Fruit fly (Drosophila melanogaster) whole organism, embryonic: ENCODE data around the gene CG15927.

Experiments used
- Ada2b ChIP-seq: fragments of 200-800 bp; sonication (Bioruptor generic); IDR thresholded peaks from 2 replicates; pipeline ENCODE4 v1.3.6; 2022; ENCODE audit warnings: missing biosample characterization, missing genetic modification characterization
- Atf6 ChIP-seq: fragments of 200-800 bp; sonication (Bioruptor generic); IDR thresholded peaks from 2 replicates; pipeline ENCODE4 v1.3.6; 2022; ENCODE audit warnings: missing biosample characterization, missing genetic modification characterization
- B-H2 ChIP-seq: fragments of 200-800 bp; sonication (Bioruptor generic); optimal IDR thresholded peaks from 2 replicates; lab custom pipeline; 2018; ENCODE audit warnings: missing biosample characterization, mild to moderate bottlenecking, missing genetic modification characterization
- Blimp-1 ChIP-seq: fragments of 200-800 bp; sonication (Bioruptor generic); optimal IDR thresholded peaks from 3 replicates; lab custom pipeline; 2018; ENCODE audit warnings: missing biosample characterization, missing genetic modification characterization, mild to moderate bottlenecking, moderate library complexity, missing genetic modification reagents
- CG10267 ChIP-seq: fragments of 200-800 bp; sonication (Bioruptor generic); optimal IDR thresholded peaks from 2 replicates; lab custom pipeline; 2018; ENCODE audit warnings: missing biosample characterization, mild to moderate bottlenecking, missing genetic modification characterization, moderate library complexity
- CG10959 ChIP-seq: fragments of 200-800 bp; sonication (Bioruptor generic); IDR thresholded peaks from 2 replicates; pipeline ENCODE4 v1.3.6; 2022; ENCODE audit warnings: missing biosample characterization, missing genetic modification characterization
- CG10979 ChIP-seq: fragments of 200-800 bp; sonication (Bioruptor generic); optimal IDR thresholded peaks from 2 replicates; lab custom pipeline; 2018; ENCODE audit warnings: missing biosample characterization, mild to moderate bottlenecking, missing genetic modification characterization, moderate library complexity
- CG11398 ChIP-seq: fragments of 200-800 bp; sonication (Bioruptor generic); optimal IDR thresholded peaks from 2 replicates; lab custom pipeline; 2016; ENCODE audit warnings: missing biosample characterization, missing genetic modification characterization
- CG11456 ChIP-seq: fragments of 200-800 bp; sonication (Bioruptor generic); IDR thresholded peaks from 3 replicates; pipeline ENCODE4 v1.3.6; 2022; ENCODE audit warnings: missing biosample characterization, missing genetic modification characterization
- CG11560 ChIP-seq: fragments of 200-800 bp; sonication (Bioruptor generic); IDR thresholded peaks from 3 replicates; pipeline ENCODE4 v1.3.6; 2022; ENCODE audit warnings: missing biosample characterization, missing genetic modification characterization
- CG12071 ChIP-seq: fragments of 200-800 bp; sonication (Bioruptor generic); optimal IDR thresholded peaks from 3 replicates; lab custom pipeline; 2018; ENCODE audit warnings: missing biosample characterization, mild to moderate bottlenecking, missing genetic modification characterization
- CG14050 ChIP-seq: fragments of 200-800 bp; sonication (Bioruptor generic); IDR thresholded peaks from 3 replicates; pipeline ENCODE4 v1.3.6; 2022; ENCODE audit warnings: missing biosample characterization, missing genetic modification characterization
- CG14441 ChIP-seq: fragments of 200-800 bp; sonication (Bioruptor generic); IDR thresholded peaks from 2 replicates; pipeline ENCODE4 v1.3.6; 2022; ENCODE audit warnings: missing biosample characterization, missing genetic modification characterization
- CG15011 ChIP-seq: fragments of 200-800 bp; sonication (Bioruptor generic); optimal IDR thresholded peaks from 3 replicates; lab custom pipeline; 2018; ENCODE audit warnings: missing biosample characterization, mild to moderate bottlenecking, missing genetic modification characterization
- CG15601 ChIP-seq: fragments of 200-800 bp; sonication (Bioruptor generic); optimal IDR thresholded peaks from 3 replicates; lab custom pipeline; 2019; ENCODE audit warnings: missing biosample characterization, mild to moderate bottlenecking, missing genetic modification characterization, moderate library complexity
- CG18764 ChIP-seq: fragments of 200-800 bp; sonication (Bioruptor generic); optimal IDR thresholded peaks from 3 replicates; lab custom pipeline; 2016; ENCODE audit warnings: missing biosample characterization, missing genetic modification characterization
- CG3407 ChIP-seq: fragments of 200-800 bp; sonication (Bioruptor generic); optimal IDR thresholded peaks from 2 replicates; lab custom pipeline; 2018; ENCODE audit warnings: missing biosample characterization, mild to moderate bottlenecking, missing genetic modification characterization
- CG7928 ChIP-seq: fragments of 200-800 bp; sonication (Bioruptor generic); optimal IDR thresholded peaks from 2 replicates; lab custom pipeline; 2017; ENCODE audit warnings: missing biosample characterization, mild to moderate bottlenecking, missing genetic modification characterization
- CG7987 ChIP-seq: fragments of 200-800 bp; sonication (Bioruptor generic); optimal IDR thresholded peaks from 2 replicates; lab custom pipeline; 2018; ENCODE audit warnings: missing biosample characterization, mild to moderate bottlenecking, missing genetic modification characterization, moderate library complexity
- CG8281 ChIP-seq: fragments of 200-800 bp; sonication (Bioruptor generic); optimal IDR thresholded peaks from 2 replicates; lab custom pipeline; 2018; ENCODE audit warnings: missing biosample characterization, mild to moderate bottlenecking, missing genetic modification characterization, moderate library complexity
- CG8388 ChIP-seq: fragments of 200-800 bp; sonication (Bioruptor generic); optimal IDR thresholded peaks from 2 replicates; lab custom pipeline; 2019; ENCODE audit warnings: missing biosample characterization, mild to moderate bottlenecking, missing genetic modification characterization, moderate library complexity
- CG8478 ChIP-seq: fragments of >200 bp; optimal IDR thresholded peaks from 2 replicates; lab custom pipeline; 2018
- CG9797 ChIP-seq: fragments of 200-800 bp; sonication (Bioruptor generic); optimal IDR thresholded peaks from 3 replicates; lab custom pipeline; 2018; ENCODE audit warnings: missing biosample characterization, mild to moderate bottlenecking, missing genetic modification characterization
- CTCF ChIP-seq: fragments of 200-800 bp; sonication (Bioruptor generic); optimal IDR thresholded peaks from 2 replicates; lab custom pipeline; 2017; ENCODE audit warnings: missing biosample characterization, mild to moderate bottlenecking, missing genetic modification characterization, moderate library complexity
- CrebB ChIP-seq: fragments of 200-800 bp; sonication (Bioruptor generic); optimal IDR thresholded peaks from 3 replicates; lab custom pipeline; 2018; ENCODE audit warnings: missing biosample characterization, mild to moderate bottlenecking, missing genetic modification characterization
- Eip74EF ChIP-seq, 2 experiments: fragments of 200-800 bp in 1 of 2; fragments of >200 bp in 1 of 2; sonication (Bioruptor generic) in 1 of 2; optimal IDR thresholded peaks; 2 replicates each; lab custom pipeline; 2017 to 2019; ENCODE audit warnings: missing biosample characterization in 2 of 2, missing genetic modification characterization in 2 of 2, mild to moderate bottlenecking in 1 of 2, moderate library complexity in 1 of 2
- HLHmδ ChIP-seq: fragments of 200-800 bp; sonication (Bioruptor generic); optimal IDR thresholded peaks from 2 replicates; lab custom pipeline; 2018; ENCODE audit warnings: missing biosample characterization, mild to moderate bottlenecking, missing genetic modification characterization, moderate library complexity
- Hsf ChIP-seq: fragments of 200-800 bp; sonication (Bioruptor generic); optimal IDR thresholded peaks from 3 replicates; lab custom pipeline; 2016; ENCODE audit warnings: missing biosample characterization, missing genetic modification characterization
- MTF-1 ChIP-seq: fragments of 200-800 bp; sonication (Bioruptor generic); optimal IDR thresholded peaks from 2 replicates; lab custom pipeline; 2018; ENCODE audit warnings: missing biosample characterization, mild to moderate bottlenecking, missing genetic modification characterization, borderline replicate concordance
- Sox102F ChIP-seq: fragments of 200-800 bp; sonication (Bioruptor generic); optimal IDR thresholded peaks from 2 replicates; lab custom pipeline; 2018; ENCODE audit warnings: missing biosample characterization, mild to moderate bottlenecking, missing genetic modification characterization, moderate library complexity
- Taf1 ChIP-seq: fragments of 200-800 bp; sonication (Bioruptor generic); IDR thresholded peaks from 2 replicates; pipeline ENCODE4 v1.3.6; 2022; ENCODE audit warnings: missing biosample characterization, missing genetic modification characterization
- YL-1 ChIP-seq: fragments of 200-800 bp; sonication (Bioruptor generic); optimal IDR thresholded peaks from 3 replicates; lab custom pipeline; 2017; ENCODE audit warnings: missing biosample characterization, mild to moderate bottlenecking, missing genetic modification characterization
- bbx ChIP-seq: fragments of 200-800 bp; sonication (Bioruptor generic); IDR thresholded peaks from 2 replicates; pipeline ENCODE4 v1.3.6; 2022; ENCODE audit warnings: missing biosample characterization, missing genetic modification characterization; ENCODE audit not compliant: partially characterized antibody
- bigmax ChIP-seq: fragments of 200-800 bp; sonication (Bioruptor generic); optimal IDR thresholded peaks from 2 replicates; lab custom pipeline; 2018; ENCODE audit warnings: missing biosample characterization, mild to moderate bottlenecking, missing genetic modification characterization
- chm ChIP-seq: fragments of 200-800 bp; sonication (Bioruptor generic); IDR thresholded peaks from 2 replicates; pipeline ENCODE4 v1.3.6; 2022; ENCODE audit warnings: missing biosample characterization, missing genetic modification characterization
- cwo ChIP-seq: fragments of 200-800 bp; sonication (Bioruptor generic); optimal IDR thresholded peaks from 3 replicates; lab custom pipeline; 2017; ENCODE audit warnings: missing biosample characterization, missing genetic modification characterization, mild to moderate bottlenecking, moderate library complexity, missing genetic modification reagents
- ftz-f1 ChIP-seq: fragments of 200-800 bp; sonication (Bioruptor generic); optimal IDR thresholded peaks from 2 replicates; lab custom pipeline; 2016; ENCODE audit warnings: missing biosample characterization, missing genetic modification characterization
- fu2 ChIP-seq: fragments of 200-800 bp; sonication (Bioruptor generic); optimal IDR thresholded peaks from 2 replicates; lab custom pipeline; 2016; ENCODE audit warnings: missing biosample characterization, missing genetic modification characterization
- gce ChIP-seq: fragments of 200-800 bp; sonication (Bioruptor generic); IDR thresholded peaks from 3 replicates; pipeline ENCODE4 v1.3.6; 2022; ENCODE audit warnings: missing biosample characterization, missing genetic modification characterization
- gfzf ChIP-seq: fragments of 200-800 bp; sonication (Bioruptor generic); optimal IDR thresholded peaks from 2 replicates; lab custom pipeline; 2016; ENCODE audit warnings: missing biosample characterization, mild to moderate bottlenecking, missing genetic modification characterization, moderate library complexity
- h ChIP-seq: fragments of >200 bp; optimal IDR thresholded peaks from 2 replicates; lab custom pipeline; 2017
- hbn ChIP-seq: fragments of 200-800 bp; sonication (Bioruptor generic); IDR thresholded peaks from 2 replicates; pipeline ENCODE4 v1.3.6; 2022; ENCODE audit warnings: missing biosample characterization, missing genetic modification characterization; ENCODE audit not compliant: partially characterized antibody
- ind ChIP-seq: fragments of 200-800 bp; sonication (Bioruptor generic); optimal IDR thresholded peaks from 3 replicates; lab custom pipeline; 2016; ENCODE audit warnings: missing biosample characterization, missing genetic modification characterization
- ken ChIP-seq: fragments of 200-800 bp; sonication (Bioruptor generic); IDR thresholded peaks from 3 replicates; pipeline ENCODE4 v1.3.6; 2022; ENCODE audit warnings: missing biosample characterization, missing genetic modification characterization
- klu ChIP-seq: fragments of 200-800 bp; sonication (Bioruptor generic); IDR thresholded peaks from 2 replicates; pipeline ENCODE4 v1.3.6; 2022; ENCODE audit warnings: missing biosample characterization, missing genetic modification characterization
- oc ChIP-seq: fragments of 200-800 bp; sonication (Bioruptor generic); optimal IDR thresholded peaks from 2 replicates; lab custom pipeline; 2018; ENCODE audit warnings: missing biosample characterization, mild to moderate bottlenecking, missing genetic modification characterization, moderate library complexity
- pan ChIP-seq, 4 experiments: fragments of >200 bp in 3 of 4; fragments of 200-800 bp in 1 of 4; sonication (Bioruptor generic) in 1 of 4; optimal IDR thresholded peaks in 3 of 4; IDR thresholded peaks in 1 of 4; 2 replicates each; pipeline versions ENCODE4 v1.3.6 to Lab custom; 2017 to 2022; ENCODE audit warnings: missing biosample characterization in 2 of 4, missing genetic modification characterization in 2 of 4, mixed read lengths in 1 of 4
- pzg ChIP-seq: fragments of 200-800 bp; sonication (Bioruptor generic); optimal IDR thresholded peaks from 3 replicates; lab custom pipeline; 2018; ENCODE audit warnings: missing biosample characterization, mild to moderate bottlenecking, missing genetic modification characterization, moderate library complexity
- sisA ChIP-seq: fragments of 200-800 bp; sonication (Bioruptor generic); IDR thresholded peaks from 2 replicates; pipeline ENCODE4 v1.3.6; 2022; ENCODE audit warnings: missing biosample characterization, missing genetic modification characterization
- slou ChIP-seq: fragments of 200-800 bp; sonication (Bioruptor generic); optimal IDR thresholded peaks from 3 replicates; lab custom pipeline; 2016; ENCODE audit warnings: missing biosample characterization, missing genetic modification characterization
- vvl ChIP-seq: fragments of 200-800 bp; sonication (Bioruptor generic); IDR thresholded peaks from 2 replicates; pipeline ENCODE4 v1.3.6; 2022; ENCODE audit warnings: missing biosample characterization, missing genetic modification characterization

The CG15927 gene

dm6 chrX:12469778-12470177 lies 15.2 kb downstream of the CG15927 start (continued):
- TF ChIP-seq B-H2 (GFP tag; lab: Kevin White, UChicago) (no peak), Taf1 (GFP tag; lab: Robert Waterston, UW) (peak; percentile 43; the same call in 1 of the 2 replicates), CG15011 (GFP tag; lab: Kevin White, UChicago) (peak; percentile 46), ken (GFP tag; lab: Robert Waterston, UW) (no peak), gfzf (no peak), CG11456 (GFP tag; lab: Robert Waterston, UW) (no peak), Blimp-1 (peak; percentile 46), Eip74EF (GFP tag; optimal IDR thresholded peaks at IDR 0.05; lab: Kevin White, UChicago) (no peak), CG14050 (GFP tag; lab: Robert Waterston, UW) (peak; percentile 13; the same call in 2 of the 3 replicates), CG11398 (GFP tag; lab: Kevin White, UChicago) (peak; percentile 19), CrebB (peak; percentile 13), CG15601 (tag; lab: Kevin White, UChicago) (no peak), bbx (GFP tag; lab: Robert Waterston, UW) (no peak), hbn (GFP tag; lab: Robert Waterston, UW) (no peak), oc (tag; lab: Kevin White, UChicago) (no peak), fu2 (GFP tag; lab: Kevin White, UChicago) (peak; percentile 65), CG7928 (GFP tag; lab: Kevin White, UChicago) (peak; percentile 22), bigmax (GFP tag; lab: Kevin White, UChicago) (no peak), klu (no peak), CG10267 (tag; lab: Kevin White, UChicago) (peak; percentile 38), Sox102F (GFP tag; lab: Kevin White, UChicago) (peak; percentile 63), CG12071 (GFP tag; lab: Kevin White, UChicago) (no peak), CG8478 (no peak), CG18764 (GFP tag; lab: Kevin White, UChicago) (peak; percentile 15), ftz-f1 (GFP tag; lab: Kevin White, UChicago) (no peak), pzg (GFP tag; lab: Kevin White, UChicago) (no peak), pan (optimal IDR thresholded peaks at IDR 0.05; lab: Kevin White, UChicago) (no peak), pan (GFP tag; optimal IDR thresholded peaks at IDR 0.05 in 1 of 2, IDR thresholded peaks at IDR 0.05 in 1 of 2) (peak in 1 of 2 experiments; percentile 47), Atf6 (GFP tag; lab: Robert Waterston, UW) (peak; percentile 78), CG9797 (GFP tag; lab: Kevin White, UChicago) (no peak), Hsf (peak; percentile 56), gce (GFP tag; lab: Robert Waterston, UW) (peak; percentile 37; the same call in 1 of the 3 replicates), CG10959 (GFP tag; lab: Robert Waterston, UW) (no peak), CG11560 (tag; lab: Robert Waterston, UW) (no peak), Ada2b (peak; percentile 51; the same call in 1 of the 2 replicates), CG7987 (no peak), h (lab: Kevin White, UChicago) (no peak), CG14441 (peak; percentile 69), ind (GFP tag; lab: Kevin White, UChicago) (peak; percentile 60), MTF-1 (no peak), HLHmδ (GFP tag; lab: Kevin White, UChicago) (no peak), CG8388 (GFP tag; lab: Kevin White, UChicago) (peak; percentile 47), vvl (GFP tag; lab: Robert Waterston, UW) (peak; percentile 26; the same call in 1 of the 2 replicates), YL-1 (GFP tag; lab: Kevin White, UChicago) (no peak), CTCF (no peak), sisA (GFP tag; lab: Robert Waterston, UW) (peak; percentile 61; the same call in 1 of the 2 replicates), CG8281 (tag; lab: Kevin White, UChicago) (no peak), slou (GFP tag; lab: Kevin White, UChicago) (no peak), CG10979 (tag; lab: Kevin White, UChicago) (peak; percentile 51), chm (GFP tag; lab: Robert Waterston, UW) (no peak), CG3407 (GFP tag; lab: Kevin White, UChicago) (no peak), cwo (GFP tag; lab: Kevin White, UChicago) (peak; percentile 51)
